Worm (Caenorhabditis elegans) whole organism, young adult: Measurements from ENCODE around the gene F40F9.3.

Source experiments
- B0019.2 ChIP-seq: fragments of 200-800 bp; sonication (Bioruptor generic); conservative IDR thresholded peaks from 2 replicates; pipeline ENCODE4 v1.3.6; 2022; ENCODE audit warnings: missing genetic modification reagents, missing genetic modification characterization, missing compliant biosample characterization
- C06A6.2 ChIP-seq: fragments of 200-800 bp; sonication (Bioruptor generic); conservative IDR thresholded peaks from 2 replicates; pipeline ENCODE4 v1.3.6; 2022; ENCODE audit warnings: missing genetic modification characterization, missing compliant biosample characterization
- F22D6.2 ChIP-seq: sonication (generic microtip); optimal IDR thresholded peaks from 2 replicates; lab custom pipeline; 2016; ENCODE audit warnings: mild to moderate bottlenecking, missing genetic modification characterization, missing compliant biosample characterization
- F39B2.1 ChIP-seq: fragments of 200-800 bp; sonication (Bioruptor generic); IDR thresholded peaks from 2 replicates; pipeline ENCODE4 v1.3.6; 2022; ENCODE audit warnings: missing genetic modification reagents, missing genetic modification characterization, missing compliant biosample characterization
- F52B5.7 ChIP-seq: sonication (generic microtip); optimal IDR thresholded peaks from 2 replicates; lab custom pipeline; 2016; ENCODE audit warnings: mild to moderate bottlenecking, missing genetic modification characterization, missing compliant biosample characterization
- F57C9.4 ChIP-seq: sonication (generic microtip); optimal IDR thresholded peaks from 2 replicates; lab custom pipeline; 2017; ENCODE audit warnings: mild to moderate bottlenecking, missing genetic modification characterization, missing compliant biosample characterization
- T26A5.8 ChIP-seq: sonication (generic microtip); optimal IDR thresholded peaks from 2 replicates; lab custom pipeline; 2016; ENCODE audit warnings: missing genetic modification characterization, missing compliant biosample characterization
- Y53F4B.3 ChIP-seq: fragments of 200-800 bp; sonication (Bioruptor generic); IDR thresholded peaks from 2 replicates; pipeline ENCODE4 v1.3.6; 2022; ENCODE audit warnings: missing genetic modification reagents, missing genetic modification characterization, missing compliant biosample characterization
- Y67H2A.10 ChIP-seq: fragments of 200-800 bp; sonication (Bioruptor generic); conservative IDR thresholded peaks from 2 replicates; pipeline ENCODE4 v1.3.6; 2022; ENCODE audit warnings: missing genetic modification reagents, missing genetic modification characterization, missing compliant biosample characterization
- Y95B8A.8 ChIP-seq: fragments of 200-800 bp; sonication (Bioruptor generic); IDR thresholded peaks from 2 replicates; pipeline ENCODE4 v1.3.6; 2022; ENCODE audit warnings: missing genetic modification reagents, missing genetic modification characterization, missing compliant biosample characterization
- ZK185.1 ChIP-seq: sonication (generic microtip); optimal IDR thresholded peaks from 2 replicates; lab custom pipeline; 2016; ENCODE audit warnings: mild to moderate bottlenecking, missing genetic modification characterization, missing compliant biosample characterization; ENCODE audit not compliant: poor library complexity, severe bottlenecking
- akir-1 ChIP-seq: fragments of 200-800 bp; sonication (Bioruptor generic); optimal IDR thresholded peaks from 2 replicates; lab custom pipeline; 2018; ENCODE audit warnings: mild to moderate bottlenecking, missing genetic modification characterization, moderate library complexity, missing compliant biosample characterization
- atf-7 ChIP-seq: sonication (generic microtip); optimal IDR thresholded peaks from 2 replicates; lab custom pipeline; 2017; ENCODE audit warnings: mild to moderate bottlenecking, missing genetic modification characterization, missing compliant biosample characterization
- athp-1 ChIP-seq: sonication (generic microtip); optimal IDR thresholded peaks from 2 replicates; lab custom pipeline; 2017; ENCODE audit warnings: mild to moderate bottlenecking, missing genetic modification characterization, missing compliant biosample characterization
- attf-5 ChIP-seq: fragments of 200-800 bp; sonication (Bioruptor generic); optimal IDR thresholded peaks from 2 replicates; lab custom pipeline; 2018; ENCODE audit warnings: mild to moderate bottlenecking, missing genetic modification characterization, missing compliant biosample characterization
- attf-6 ChIP-seq: fragments of 200-800 bp; sonication (Bioruptor generic); IDR thresholded peaks from 2 replicates; pipeline ENCODE4 v1.3.6; 2022; ENCODE audit warnings: missing genetic modification reagents, missing genetic modification characterization, missing compliant biosample characterization
- bed-1 ChIP-seq: fragments of 200-800 bp; sonication (Bioruptor generic); IDR thresholded peaks from 2 replicates; pipeline ENCODE4 v1.3.6; 2022; ENCODE audit warnings: missing genetic modification reagents, missing genetic modification characterization, missing compliant biosample characterization
- bed-2 ChIP-seq: fragments of 200-800 bp; sonication (Bioruptor generic); IDR thresholded peaks from 2 replicates; pipeline ENCODE4 v1.3.6; 2022; ENCODE audit warnings: missing genetic modification reagents, missing genetic modification characterization, missing compliant biosample characterization
- cebp-2 ChIP-seq: fragments of 200-800 bp; sonication (Bioruptor generic); IDR thresholded peaks from 2 replicates; pipeline ENCODE4 v1.3.6; 2022; ENCODE audit warnings: missing genetic modification characterization, missing compliant biosample characterization
- ceh-58 ChIP-seq: fragments of 200-800 bp; sonication (Bioruptor generic); IDR thresholded peaks from 2 replicates; pipeline ENCODE4 v1.3.6; 2022; ENCODE audit warnings: missing genetic modification characterization, missing compliant biosample characterization
- die-1 ChIP-seq: sonication (generic microtip); optimal IDR thresholded peaks from 2 replicates; lab custom pipeline; 2016; ENCODE audit warnings: missing genotype, mild to moderate bottlenecking, missing genetic modification characterization, missing compliant biosample characterization
- dpl-1 ChIP-seq: fragments of 150-350 bp; optimal IDR thresholded peaks from 2 replicates; lab custom pipeline; 2014; ENCODE audit warnings: missing biosample characterization, missing genetic modification reagents, missing genetic modification characterization
- hlh-12 ChIP-seq: sonication (generic microtip); optimal IDR thresholded peaks from 2 replicates; lab custom pipeline; 2016; ENCODE audit warnings: missing genetic modification characterization, missing compliant biosample characterization
- hmg-20 ChIP-seq: fragments of 200-800 bp; sonication (Bioruptor generic); IDR thresholded peaks from 2 replicates; pipeline ENCODE4 v1.3.6; 2022; ENCODE audit warnings: missing genetic modification reagents, missing genetic modification characterization, missing compliant biosample characterization
- let-526 ChIP-seq: fragments of 200-800 bp; sonication (Bioruptor generic); IDR thresholded peaks from 2 replicates; pipeline ENCODE4 v1.3.6; 2022; ENCODE audit warnings: missing genetic modification reagents, missing genetic modification characterization, missing compliant biosample characterization
- lin-40 ChIP-seq: sonication (generic microtip); optimal IDR thresholded peaks from 2 replicates; lab custom pipeline; 2016; ENCODE audit warnings: missing genetic modification characterization, mild to moderate bottlenecking, missing compliant biosample characterization, missing genotype, missing genetic modification reagents
- lir-1 ChIP-seq: fragments of 200-800 bp; sonication (Bioruptor generic); conservative IDR thresholded peaks from 2 replicates; pipeline ENCODE4 v1.3.6; 2022; ENCODE audit warnings: missing genetic modification reagents, missing genetic modification characterization, missing compliant biosample characterization
- madf-3 ChIP-seq: fragments of 200-800 bp; sonication (Bioruptor generic); IDR thresholded peaks from 2 replicates; pipeline ENCODE4 v1.3.6; 2022; ENCODE audit warnings: missing genetic modification reagents, missing genetic modification characterization, missing compliant biosample characterization
- mel-28 ChIP-seq: sonication (generic microtip); optimal IDR thresholded peaks from 2 replicates; lab custom pipeline; 2016; ENCODE audit warnings: borderline replicate concordance, mild to moderate bottlenecking, missing genetic modification characterization, missing compliant biosample characterization
- mes-4 ChIP-seq: sonication (generic microtip); optimal IDR thresholded peaks from 2 replicates; lab custom pipeline; 2016; ENCODE audit warnings: missing genotype, missing genetic modification characterization, missing compliant biosample characterization
- mxl-1 ChIP-seq: sonication (generic microtip); optimal IDR thresholded peaks from 2 replicates; lab custom pipeline; 2016; ENCODE audit warnings: missing genetic modification characterization, missing compliant biosample characterization
- nhr-80 ChIP-seq: sonication (generic microtip); optimal IDR thresholded peaks from 2 replicates; lab custom pipeline; 2016; ENCODE audit warnings: missing genetic modification characterization, missing compliant biosample characterization
- snpc-1.1 ChIP-seq: sonication (generic microtip); optimal IDR thresholded peaks from 2 replicates; lab custom pipeline; 2017; ENCODE audit warnings: missing genetic modification characterization, mild to moderate bottlenecking, missing compliant biosample characterization, antibody characterized with exemption, moderate library complexity, missing genotype, missing genetic modification reagents; ENCODE audit not compliant: insufficient read depth
- snpc-3.4 ChIP-seq: sonication (generic microtip); optimal IDR thresholded peaks from 2 replicates; lab custom pipeline; 2017; ENCODE audit warnings: missing genetic modification characterization, mild to moderate bottlenecking, missing compliant biosample characterization, antibody characterized with exemption, moderate library complexity, missing genotype, missing genetic modification reagents
- snpc-4 ChIP-seq, 5 experiments: fragments of 150-350 bp in 1 of 5; sonication (generic microtip) in 4 of 5; optimal IDR thresholded peaks; 2 replicates each; lab custom pipeline; 2014 to 2018; ENCODE audit warnings: missing genetic modification characterization in 5 of 5, missing biosample characterization in 3 of 5, antibody characterized with exemption in 2 of 5, mild to moderate bottlenecking in 2 of 5, missing compliant biosample characterization in 2 of 5, missing genotype in 2 of 5, moderate library complexity in 2 of 5, missing genetic modification reagents in 1 of 5
- somi-1 ChIP-seq: fragments of 200-800 bp; sonication (Bioruptor generic); optimal IDR thresholded peaks from 2 replicates; lab custom pipeline; 2018; ENCODE audit warnings: mild to moderate bottlenecking, missing genetic modification characterization, missing compliant biosample characterization
- ztf-3 ChIP-seq: fragments of 200-800 bp; sonication (Bioruptor generic); optimal IDR thresholded peaks from 2 replicates; lab custom pipeline; 2018; ENCODE audit warnings: mild to moderate bottlenecking, missing genetic modification characterization, missing compliant biosample characterization
- ztf-6 ChIP-seq: fragments of 200-800 bp; sonication (Bioruptor generic); IDR thresholded peaks from 2 replicates; pipeline ENCODE4 v1.3.6; 2022; ENCODE audit warnings: missing genetic modification reagents, missing genetic modification characterization, missing compliant biosample characterization

F40F9.3 gene

DNA sequence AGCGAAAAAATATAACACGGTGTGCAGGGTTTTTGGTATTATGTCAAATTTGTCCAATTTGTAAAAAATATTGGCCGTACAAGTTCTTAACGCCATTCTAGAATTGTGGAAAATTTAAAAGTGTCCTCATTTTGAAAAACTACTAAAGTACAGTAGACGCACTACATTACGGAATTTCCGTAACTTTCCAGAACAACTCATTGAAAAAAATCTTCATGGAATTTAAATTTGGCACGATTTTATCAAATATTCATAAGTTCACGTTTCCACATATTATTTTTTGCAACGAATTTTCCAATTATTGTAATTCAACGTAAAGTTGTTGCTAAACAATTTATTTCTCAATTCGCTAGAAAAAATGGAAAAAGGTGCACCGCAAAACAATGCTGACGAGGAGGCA is at the start of gene F40F9.3:
Gene F40F9.3, plus strand, starts transcription at position 301 of the 400 bp plus-strand sequence.
- TF ChIP-seq attf-6 (GFP tag; lab: Robert Waterston, UW) (no peak), Y53F4B.3 (no peak), snpc-4 (GFP tag; optimal IDR thresholded peaks at IDR 0.05; lab: Kevin White, UChicago) (no peak), snpc-4 (tag; optimal IDR thresholded peaks at IDR 0.05; lab: Kevin White, UChicago) (no peak), ztf-6 (no peak), Y67H2A.10 (no peak), Y95B8A.8 (GFP tag; lab: Robert Waterston, UW) (no peak), let-526 (GFP tag; lab: Robert Waterston, UW) (no peak), hlh-12 (tag; lab: Kevin White, UChicago) (no peak), hmg-20 (GFP tag; lab: Robert Waterston, UW) (no peak), mxl-1 (tag; lab: Kevin White, UChicago) (no peak), lir-1 (no peak), C06A6.2 (no peak), lin-40 (tag; lab: Kevin White, UChicago) (no peak), ZK185.1 (no peak), attf-5 (GFP tag; lab: Kevin White, UChicago) (no peak), ceh-58 (no peak), mes-4 (tag; lab: Kevin White, UChicago) (no peak)

DNA sequence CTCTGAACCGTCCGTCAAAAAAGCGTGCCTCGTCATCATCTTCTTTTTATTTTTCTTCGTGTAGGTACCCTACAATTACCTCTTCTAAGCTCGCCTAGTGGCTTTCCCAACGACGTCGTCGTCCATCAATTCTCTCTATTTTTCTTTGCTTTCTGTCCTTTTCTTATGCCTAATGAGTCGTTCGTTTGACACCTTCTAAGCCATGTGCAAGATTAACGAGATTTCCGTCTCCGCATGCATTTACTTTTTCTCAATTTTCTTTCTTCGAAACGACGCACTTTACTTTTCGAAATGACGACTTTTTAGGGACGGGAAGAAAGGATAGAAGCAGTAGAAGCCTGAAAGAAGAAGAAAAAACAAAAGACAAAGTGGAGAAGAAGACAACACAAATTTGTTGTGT is 48.6 kb upstream of the F40F9.3 start, which contains the start of gene ZK287.1:
Gene ZK287.1, plus strand, starts transcription at position 301 of the 400 bp plus-strand sequence.
- TF ChIP-seq cebp-2 (GFP tag; lab: Robert Waterston, UW), result no peak
- TF ChIP-seq atf-7 (tag; lab: Kevin White, UChicago), result no peak
- no peak for TF ChIP-seq F22D6.2 (tag; lab: Kevin White, UChicago)
- TF ChIP-seq B0019.2, result no peak
- no peak for TF ChIP-seq athp-1
- TF ChIP-seq T26A5.8 (tag; lab: Kevin White, UChicago), result no peak
- no peak for TF ChIP-seq let-526 (GFP tag; lab: Robert Waterston, UW)
- TF ChIP-seq madf-3, result no peak

- TF ChIP-seq nhr-80 (tag; lab: Kevin White, UChicago), result peak; percentile 3
- no peak for TF ChIP-seq somi-1 (GFP tag; lab: Kevin White, UChicago)
- no peak for TF ChIP-seq bed-1 (GFP tag; lab: Robert Waterston, UW)
Observed at ce11 chrV:9672495-9672894, 42.5 kb upstream of the F40F9.3 start.

ce11 chrV:9673199-9673843 is 41.7 kb upstream of the F40F9.3 start, which contains the start of gene sulp-8:
Gene sulp-8, minus strand, starts transcription at chrV:9673667.
- TF ChIP-seq F57C9.4 (tag; lab: Kevin White, UChicago) (no peak), dpl-1 (GFP tag; lab: Kevin White, UChicago) (no peak), akir-1 (GFP tag; lab: Kevin White, UChicago) (no peak), F52B5.7 (tag; lab: Kevin White, UChicago) (no peak), bed-2 (GFP tag; lab: Robert Waterston, UW) (no peak), mel-28 (tag; lab: Kevin White, UChicago) (no peak), C06A6.2 (no peak), cebp-2 (GFP tag; lab: Robert Waterston, UW) (no peak), ztf-3 (GFP tag; lab: Kevin White, UChicago) (no peak), snpc-3.4 (tag; lab: Kevin White, UChicago) (no peak), F39B2.1 (GFP tag; lab: Robert Waterston, UW) (no peak), die-1 (tag; lab: Kevin White, UChicago) (no peak), snpc-1.1 (tag; lab: Kevin White, UChicago) (no peak), hmg-20 (GFP tag; lab: Robert Waterston, UW) (no peak)
- TF ChIP-seq, all 124 proteins: peak for 0
